Worm (Caenorhabditis elegans) whole organism, young adult: ENCODE results near the gene cul-2.

Experiments used
- F10E7.11 ChIP-seq: sonication (generic microtip); optimal IDR thresholded peaks from 2 replicates; lab custom pipeline; 2017; ENCODE audit warnings: mild to moderate bottlenecking, missing genetic modification characterization, moderate library complexity, missing compliant biosample characterization
- dox-1 ChIP-seq: fragments of 200-800 bp; sonication (Bioruptor generic); IDR thresholded peaks from 2 replicates; pipeline ENCODE4 v1.3.6; 2022; ENCODE audit warnings: missing genetic modification reagents, missing genetic modification characterization, missing compliant biosample characterization
- pbrm-1 ChIP-seq: fragments of 200-800 bp; sonication (Bioruptor generic); IDR thresholded peaks from 2 replicates; pipeline ENCODE4 v1.3.6; 2022; ENCODE audit warnings: missing genetic modification reagents, missing genetic modification characterization, missing compliant biosample characterization

- 0 out of 2 replicates have a peak, but pooled peaks have one; percentile 14 for TF ChIP-seq dox-1 (GFP tag; lab: Robert Waterston, UW)
- TF ChIP-seq F10E7.11: no peak
- TF ChIP-seq pbrm-1 (GFP tag; lab: Robert Waterston, UW): no peak
Observed at ce11 chrIII:13718403-13718969, 31.4 kb downstream of the cul-2 start.
